Worm (Caenorhabditis elegans) whole organism, L3 larva: ENCODE measurements around the gene jkk-1.
A peak's percentile ranks its signal among the peaks of the same experiment; 100 is the strongest.

Experiments
- ZK546.5 ChIP-seq: sonication (generic microtip); optimal IDR thresholded peaks from 2 replicates; lab custom pipeline; 2017; ENCODE audit warnings: missing biosample characterization, missing genetic modification characterization
- aly-2 ChIP-seq: fragments of 150-350 bp; optimal IDR thresholded peaks from 2 replicates; lab custom pipeline; 2014; ENCODE audit warnings: missing biosample characterization, missing genetic modification characterization
- ama-1 ChIP-seq: fragments of 150-350 bp; optimal IDR thresholded peaks from 2 replicates; lab custom pipeline; 2018
- ceh-16 ChIP-seq: sonication (generic microtip); optimal IDR thresholded peaks from 2 replicates; lab custom pipeline; 2017; ENCODE audit warnings: missing biosample characterization, missing genetic modification characterization
- ceh-28 ChIP-seq: fragments of 150-350 bp; optimal IDR thresholded peaks from 2 replicates; lab custom pipeline; 2014; ENCODE audit warnings: missing biosample characterization, missing genetic modification reagents, missing genetic modification characterization
- ceh-82 ChIP-seq: fragments of 150-350 bp; optimal IDR thresholded peaks from 2 replicates; lab custom pipeline; 2014; ENCODE audit warnings: missing biosample characterization, missing genetic modification characterization
- egl-27 ChIP-seq: sonication (generic microtip); optimal IDR thresholded peaks from 4 replicates; lab custom pipeline; 2017; ENCODE audit warnings: missing biosample characterization, missing genetic modification reagents, missing genetic modification characterization
- egl-5 ChIP-seq: fragments of 150-350 bp; optimal IDR thresholded peaks from 2 replicates; lab custom pipeline; 2017; ENCODE audit warnings: missing biosample characterization, missing genetic modification reagents, missing genetic modification characterization, inconsistent platforms
- elt-2 ChIP-seq: sonication (generic microtip); optimal IDR thresholded peaks from 2 replicates; lab custom pipeline; 2016; ENCODE audit warnings: missing genetic modification reagents, mild to moderate bottlenecking, missing genetic modification characterization, missing compliant biosample characterization
- elt-3 ChIP-seq, 3 experiments: fragments of 150-350 bp in 1 of 3; sonication (generic microtip) in 2 of 3; optimal IDR thresholded peaks; 2 replicates in 2 of 3; 4 replicates in 1 of 3; lab custom pipeline; 2014 to 2017; ENCODE audit warnings: missing biosample characterization in 3 of 3, missing genetic modification characterization in 3 of 3
- fkh-10 ChIP-seq: sonication (generic microtip); optimal IDR thresholded peaks from 2 replicates; lab custom pipeline; 2017; ENCODE audit warnings: missing biosample characterization, missing genetic modification reagents, missing genetic modification characterization
- fkh-2 ChIP-seq: fragments of 150-350 bp; optimal IDR thresholded peaks from 2 replicates; lab custom pipeline; 2014; ENCODE audit warnings: missing biosample characterization, missing genetic modification reagents, missing genetic modification characterization
- fos-1 ChIP-seq: fragments of 150-350 bp; optimal IDR thresholded peaks from 2 replicates; lab custom pipeline; 2014; ENCODE audit warnings: missing biosample characterization, missing genetic modification characterization
- hmg-11 ChIP-seq: sonication (generic microtip); optimal IDR thresholded peaks from 2 replicates; lab custom pipeline; 2016; ENCODE audit warnings: missing genetic modification characterization, missing compliant biosample characterization
- jun-1 ChIP-seq: fragments of 150-350 bp; optimal IDR thresholded peaks from 2 replicates; lab custom pipeline; 2014; ENCODE audit warnings: missing biosample characterization, missing genetic modification reagents, missing genetic modification characterization
- lin-15B ChIP-seq: fragments of 150-350 bp; optimal IDR thresholded peaks from 2 replicates; lab custom pipeline; 2014; ENCODE audit warnings: missing biosample characterization, missing genetic modification characterization
- lin-39 ChIP-seq: fragments of 150-350 bp; optimal IDR thresholded peaks from 2 replicates; lab custom pipeline; 2018; ENCODE audit warnings: missing biosample characterization, missing genetic modification reagents, missing genetic modification characterization
- lsy-12 ChIP-seq: sonication (generic microtip); optimal IDR thresholded peaks from 2 replicates; lab custom pipeline; 2016; ENCODE audit warnings: mild to moderate bottlenecking, missing genetic modification characterization, missing compliant biosample characterization
- mdl-1 ChIP-seq: fragments of 150-350 bp; optimal IDR thresholded peaks from 2 replicates; lab custom pipeline; 2014; ENCODE audit warnings: missing biosample characterization, missing genetic modification characterization
- nfya-1 ChIP-seq: sonication (generic microtip); optimal IDR thresholded peaks from 2 replicates; lab custom pipeline; 2017; ENCODE audit warnings: missing genetic modification characterization, mild to moderate bottlenecking, missing compliant biosample characterization, antibody characterized with exemption, moderate library complexity; ENCODE audit not compliant: insufficient read depth
- nhr-12 ChIP-seq: fragments of 150-350 bp; optimal IDR thresholded peaks from 2 replicates; lab custom pipeline; 2014; ENCODE audit warnings: missing biosample characterization, missing genetic modification characterization
- nhr-23 ChIP-seq: fragments of 150-350 bp; optimal IDR thresholded peaks from 2 replicates; lab custom pipeline; 2014; ENCODE audit warnings: missing biosample characterization, missing genetic modification reagents, missing genetic modification characterization
- nhr-43 ChIP-seq: sonication (generic microtip); optimal IDR thresholded peaks from 2 replicates; lab custom pipeline; 2016; ENCODE audit warnings: mild to moderate bottlenecking, missing genetic modification characterization, missing compliant biosample characterization; ENCODE audit not compliant: poor library complexity, severe bottlenecking
- nhr-67 ChIP-seq: fragments of 150-350 bp; optimal IDR thresholded peaks from 2 replicates; lab custom pipeline; 2014; ENCODE audit warnings: missing biosample characterization, missing genetic modification characterization
- nhr-77 ChIP-seq: fragments of 150-350 bp; optimal IDR thresholded peaks from 2 replicates; lab custom pipeline; 2014; ENCODE audit warnings: missing biosample characterization, missing genetic modification characterization
- pha-4 ChIP-seq: fragments of 150-350 bp; optimal IDR thresholded peaks from 2 replicates; lab custom pipeline; 2014; ENCODE audit warnings: missing biosample characterization, missing genetic modification reagents, missing genetic modification characterization
- pqm-1 ChIP-seq: fragments of 150-350 bp; optimal IDR thresholded peaks from 2 replicates; lab custom pipeline; 2017; ENCODE audit warnings: missing biosample characterization, missing genetic modification characterization, inconsistent platforms
- sea-2 ChIP-seq: fragments of 150-350 bp; sonication (generic microtip); optimal IDR thresholded peaks from 4 replicates; lab custom pipeline; 2014; ENCODE audit warnings: missing biosample characterization, missing genetic modification reagents, missing genetic modification characterization
- skn-1 ChIP-seq: fragments of 150-350 bp; optimal IDR thresholded peaks from 2 replicates; lab custom pipeline; 2014; ENCODE audit warnings: missing biosample characterization, missing genetic modification characterization
- snpc-4 ChIP-seq: fragments of 150-350 bp; optimal IDR thresholded peaks from 2 replicates; lab custom pipeline; 2014; ENCODE audit warnings: missing biosample characterization, missing genetic modification characterization
- tbx-2 ChIP-seq: sonication (generic microtip); optimal IDR thresholded peaks from 2 replicates; lab custom pipeline; 2016; ENCODE audit warnings: mild to moderate bottlenecking, missing genetic modification characterization, missing compliant biosample characterization
- zag-1 ChIP-seq: fragments of 150-350 bp; optimal IDR thresholded peaks from 2 replicates; lab custom pipeline; 2014; ENCODE audit warnings: missing biosample characterization, missing genetic modification characterization
- ztf-11 ChIP-seq: fragments of 150-350 bp; optimal IDR thresholded peaks from 2 replicates; lab custom pipeline; 2014; ENCODE audit warnings: missing biosample characterization, missing genetic modification characterization

jkk-1 gene

ce11 chrX:5368220-5368619 is at the start of gene jkk-1:
jkk-1 (plus strand) TSS chrX:5368468.
- TF ChIP-seq pha-4 (no peak), hmg-11 (tag; lab: Kevin White, UChicago) (peak; percentile 25), pqm-1 (tag; lab: Kevin White, UChicago) (no peak), nhr-43 (no peak), lin-39 (tag; lab: Kevin White, UChicago) (peak; percentile 78), snpc-4 (tag; lab: Kevin White, UChicago) (peak; percentile 26), nfya-1 (tag; lab: Kevin White, UChicago) (peak; percentile 53), zag-1 (tag; lab: Kevin White, UChicago) (no peak)

DNA sequence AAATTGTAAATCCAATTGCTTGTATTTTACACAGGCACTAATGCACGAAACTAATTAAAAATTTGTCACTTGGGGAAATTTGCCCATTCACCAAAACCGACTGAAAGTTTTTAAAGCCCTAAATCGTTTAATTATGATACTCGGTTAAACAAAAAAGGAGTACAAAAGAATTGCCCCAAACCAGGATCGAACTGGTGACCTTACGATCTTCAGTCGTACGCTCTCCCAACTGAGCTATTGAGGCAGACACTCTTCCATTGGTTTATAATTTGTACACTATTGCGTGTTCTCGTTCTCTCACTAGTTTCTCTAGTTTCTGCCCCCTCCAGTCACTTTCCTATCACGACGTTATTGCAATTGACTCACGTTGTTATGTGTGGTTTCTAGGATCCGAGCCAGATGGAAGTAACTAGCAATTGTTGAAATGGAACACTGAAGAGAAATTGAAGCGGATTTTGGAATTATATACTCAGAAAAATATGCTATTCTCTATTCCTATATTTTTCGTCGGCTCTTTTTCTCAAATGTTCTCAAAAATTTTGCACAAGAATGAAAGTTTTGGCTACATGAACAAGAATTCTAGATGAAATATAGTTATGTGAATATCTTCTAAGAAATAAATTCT is 48.9 kb upstream of the jkk-1 start:
- TF ChIP-seq egl-27 (tag; lab: Kevin White, UChicago) (no peak), lin-15B (tag; lab: Kevin White, UChicago) (no peak), nhr-12 (no peak), hmg-11 (tag; lab: Kevin White, UChicago) (peak; percentile 65), aly-2 (tag; lab: Kevin White, UChicago) (no peak), ztf-11 (no peak), snpc-4 (tag; lab: Kevin White, UChicago) (peak; percentile 15), tbx-2 (tag; lab: Kevin White, UChicago) (peak; percentile 46), nhr-77 (peak; percentile 34), lin-39 (tag; lab: Kevin White, UChicago) (peak; percentile 11), egl-5 (tag; lab: Kevin White, UChicago) (no peak), pqm-1 (tag; lab: Kevin White, UChicago) (no peak), nhr-43 (peak; percentile 69), elt-3 (tag; optimal IDR thresholded peaks at IDR 0.05; lab: Kevin White, UChicago) (no peak), elt-2 (tag; lab: Kevin White, UChicago) (peak; percentile 28), zag-1 (tag; lab: Kevin White, UChicago) (no peak), nfya-1 (tag; lab: Kevin White, UChicago) (peak; percentile 36), nhr-67 (tag; lab: Kevin White, UChicago) (no peak), lsy-12 (tag; lab: Kevin White, UChicago) (peak; percentile 25)

ce11 chrX:5321563-5321962 is 46.7 kb upstream of the jkk-1 start:
- TF ChIP-seq ceh-16 (no peak), egl-27 (tag; lab: Kevin White, UChicago) (no peak), ceh-28 (no peak), nhr-23 (tag; lab: Kevin White, UChicago) (no peak), egl-5 (tag; lab: Kevin White, UChicago) (no peak), ZK546.5 (tag; lab: Kevin White, UChicago) (no peak), zag-1 (tag; lab: Kevin White, UChicago) (no peak), mdl-1 (no peak), fkh-2 (no peak), nhr-77 (no peak), nhr-67 (tag; lab: Kevin White, UChicago) (no peak), sea-2 (GFP tag; lab: Kevin White, UChicago) (no peak), jun-1 (tag; lab: Kevin White, UChicago) (no peak), fos-1 (tag; lab: Kevin White, UChicago) (no peak), pha-4 (no peak)

- TF ChIP-seq ceh-82: no peak
- TF ChIP-seq nfya-1 (tag; lab: Kevin White, UChicago): no peak
- TF ChIP-seq sea-2 (GFP tag; lab: Kevin White, UChicago): no peak
- no peak for TF ChIP-seq fkh-2
- no peak for TF ChIP-seq pha-4
- no peak for TF ChIP-seq elt-3 (tag; optimal IDR thresholded peaks at IDR 0.05; lab: Kevin White, UChicago)
- TF ChIP-seq mdl-1: no peak
- TF ChIP-seq skn-1 (tag; lab: Kevin White, UChicago): no peak
- TF ChIP-seq lsy-12 (tag; lab: Kevin White, UChicago): no peak
- no peak for TF ChIP-seq fkh-10 (GFP tag; lab: Kevin White, UChicago)
- TF ChIP-seq ama-1 (lab: Kevin White, UChicago): no peak
- no peak for TF ChIP-seq fos-1 (tag; lab: Kevin White, UChicago)
- no peak for TF ChIP-seq egl-27 (tag; lab: Kevin White, UChicago)
Measured at ce11 chrX:5323287-5323686, 45.0 kb upstream of the jkk-1 start, which contains the start of gene sto-2. sto-2 (minus strand) TSS chrX:5323387.
